Fruit fly (Drosophila melanogaster): Measurements from ENCODE around the gene smp-30.
A peak's percentile ranks its signal among the peaks of the same experiment; 100 is the strongest.

The smp-30 gene

DNA sequence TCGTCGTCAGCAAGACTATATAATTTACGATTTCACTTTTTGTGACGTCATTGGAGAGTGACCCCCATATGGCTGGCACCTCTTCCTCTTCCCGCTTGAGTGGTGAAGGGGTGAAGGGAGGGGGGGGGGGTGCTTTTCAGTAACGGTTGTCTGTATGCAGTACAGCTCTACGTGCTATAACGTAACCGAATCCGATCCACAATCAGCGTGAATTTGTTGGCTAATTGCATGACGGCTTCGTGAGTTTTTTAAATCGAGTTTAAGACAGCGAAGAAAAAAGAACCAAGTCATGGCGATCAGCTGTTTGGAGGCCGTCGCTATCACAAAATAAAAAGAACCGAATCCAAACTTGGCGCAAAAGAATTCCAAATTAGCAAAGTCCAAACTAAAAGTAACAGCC lies 14.4 kb downstream of the smp-30 start (continued):
- no peak for TF ChIP-seq ab (GFP tag; optimal IDR thresholded peaks at IDR 0.05)
- TF ChIP-seq salm (tag; optimal IDR thresholded peaks at IDR 0.05) = no peak
- TF ChIP-seq Dip2 (GFP tag; IDR thresholded peaks at IDR 0.05) = no peak
- TF ChIP-seq run (tag; optimal IDR thresholded peaks at IDR 0.05) = no peak
- no peak for TF ChIP-seq eve (GFP tag; optimal IDR thresholded peaks at IDR 0.05)
- TF ChIP-seq CG6791 (GFP tag; IDR thresholded peaks at IDR 0.05; ENCODE audit: partially characterized antibody) = no peak
- no peak for TF ChIP-seq Atf-2 (GFP tag; optimal IDR thresholded peaks at IDR 0.05)
- 0 out of 4 replicates have a peak, but pooled peaks have one; percentile 25 for TF ChIP-seq chinmo (GFP tag; IDR thresholded peaks at IDR 0.05; ENCODE audit: partially characterized antibody)
- no peak for TF ChIP-seq Taf1 (GFP tag; IDR thresholded peaks at IDR 0.05)
- TF ChIP-seq ci (GFP tag; IDR thresholded peaks at IDR 0.05) = peak; percentile 50; the same call in 1 of the 3 replicates
- TF ChIP-seq CG17328 (GFP tag; IDR thresholded peaks at IDR 0.05) = no peak
- no peak for TF ChIP-seq Atf6 (GFP tag; IDR thresholded peaks at IDR 0.05)
- no peak for TF ChIP-seq ind (GFP tag; optimal IDR thresholded peaks at IDR 0.05)
- TF ChIP-seq CG8944 (GFP tag; optimal IDR thresholded peaks at IDR 0.05) = no peak
- no peak for TF ChIP-seq CG14441 (GFP tag; IDR thresholded peaks at IDR 0.05)
- 0 out of 3 replicates have a peak, but pooled peaks have one; percentile 12 for TF ChIP-seq ken (GFP tag; IDR thresholded peaks at IDR 0.05)
- no peak for TF ChIP-seq CG3065 (GFP tag; optimal IDR thresholded peaks at IDR 0.05)
- peak; percentile 3 for TF ChIP-seq HHEX (GFP tag; optimal IDR thresholded peaks at IDR 0.05)
- TF ChIP-seq zen2 (GFP tag; IDR thresholded peaks at IDR 0.05; ENCODE audit: partially characterized antibody) = no peak
- no peak for TF ChIP-seq CG13123 (GFP tag; optimal IDR thresholded peaks at IDR 0.05)
- no peak for TF ChIP-seq CG17359 (tag; optimal IDR thresholded peaks at IDR 0.05)
- peak; percentile 35 for TF ChIP-seq Blimp-1 (GFP tag; optimal IDR thresholded peaks at IDR 0.05)
- 0 out of 3 replicates have a peak, but pooled peaks have one; percentile 17 for TF ChIP-seq CG2199 (GFP tag; IDR thresholded peaks at IDR 0.05)
- TF ChIP-seq Pdp1 (GFP tag; optimal IDR thresholded peaks at IDR 0.05) = peak in 1 of 2 experiments; percentile 7
- TF ChIP-seq toy (GFP tag; IDR thresholded peaks at IDR 0.05) = no peak
- TF ChIP-seq gsb-n (tag; optimal IDR thresholded peaks at IDR 0.05) = peak; percentile 22
- TF ChIP-seq p53 (GFP tag; optimal IDR thresholded peaks at IDR 0.05) = no peak
- peak; percentile 88 for TF ChIP-seq crol (GFP tag; IDR thresholded peaks at IDR 0.05)
- no peak for TF ChIP-seq Lim3 (GFP tag; IDR thresholded peaks at IDR 0.05)
- no peak for TF ChIP-seq gce (GFP tag; IDR thresholded peaks at IDR 0.05)
- TF ChIP-seq zf30C (GFP tag; optimal IDR thresholded peaks at IDR 0.05) = no peak
- TF ChIP-seq H2.0 (GFP tag; IDR thresholded peaks at IDR 0.05) = no peak
- TF ChIP-seq CG10543 (GFP tag; optimal IDR thresholded peaks at IDR 0.05) = no peak
- TF ChIP-seq nau (GFP tag; optimal IDR thresholded peaks at IDR 0.05) = no peak
- TF ChIP-seq CG13287 (GFP tag; IDR thresholded peaks at IDR 0.05; ENCODE audit: partially characterized antibody) = no peak
- no peak for TF ChIP-seq CG11560 (tag; IDR thresholded peaks at IDR 0.05)
- TF ChIP-seq CG15696 (tag; optimal IDR thresholded peaks at IDR 0.05) = no peak
- no peak for TF ChIP-seq Vsx1 (GFP tag; optimal IDR thresholded peaks at IDR 0.05)
- peak; percentile 74 for TF ChIP-seq CG17385 (GFP tag; optimal IDR thresholded peaks at IDR 0.05)

DNA sequence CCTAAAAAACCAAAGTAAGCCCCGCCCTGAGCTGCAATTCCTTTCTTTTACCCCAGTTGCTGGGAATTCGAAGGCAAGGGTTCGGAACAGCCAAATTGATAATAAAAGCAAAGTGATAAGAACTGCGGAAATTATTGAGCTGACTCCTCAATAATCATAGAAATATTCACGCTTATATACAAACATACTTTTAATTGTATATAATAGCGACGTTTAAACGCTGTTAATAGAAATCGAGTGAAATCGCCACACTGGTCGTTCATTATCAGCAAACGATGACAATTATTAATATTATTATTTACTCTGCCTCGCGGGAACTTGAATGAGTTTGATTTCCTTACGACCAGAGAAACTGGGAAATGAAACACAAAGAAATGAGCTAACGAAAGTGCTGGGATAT lies 15.0 kb downstream of the smp-30 start:
- TF ChIP-seq zfh1 (GFP tag; IDR thresholded peaks at IDR 0.05) (no peak), CG13775 (GFP tag; optimal IDR thresholded peaks at IDR 0.05) (no peak), Dll (GFP tag; IDR thresholded peaks at IDR 0.05; ENCODE audit: partially characterized antibody) (no peak), exex (tag; optimal IDR thresholded peaks at IDR 0.05) (peak; percentile 48), sug (tag; optimal IDR thresholded peaks at IDR 0.05) (peak; percentile 19)

Measured in whole organism, embryonic.